Worm (Caenorhabditis elegans) whole organism, midembryonic: ENCODE results near the gene nlp-23.
A peak's percentile ranks its signal among the peaks of the same experiment; 100 is the strongest.

Source experiments
- T22C8.4 ChIP-seq: fragments of 200-800 bp; sonication (Bioruptor generic); IDR thresholded peaks from 2 replicates; pipeline ENCODE4 v1.3.6; 2022; ENCODE audit warnings: missing genetic modification characterization, missing compliant biosample characterization
- cog-1 ChIP-seq: sonication (generic microtip); optimal IDR thresholded peaks from 2 replicates; lab custom pipeline; 2016; ENCODE audit warnings: missing genetic modification characterization, missing compliant biosample characterization
- flt-1 ChIP-seq: fragments of 200-800 bp; sonication (Bioruptor generic); IDR thresholded peaks from 2 replicates; pipeline ENCODE4 v1.3.6; 2022; ENCODE audit warnings: missing genetic modification characterization, missing compliant biosample characterization
- klf-2 ChIP-seq: fragments of 200-800 bp; sonication (Bioruptor generic); conservative IDR thresholded peaks from 2 replicates; pipeline ENCODE4 v1.3.6; 2022; ENCODE audit warnings: missing genetic modification reagents, missing genetic modification characterization, missing compliant biosample characterization
- med-1 ChIP-seq: sonication (generic microtip); optimal IDR thresholded peaks from 2 replicates; lab custom pipeline; 2017; ENCODE audit warnings: missing genetic modification characterization, mild to moderate bottlenecking, missing compliant biosample characterization, antibody characterized with exemption, missing genetic modification reagents; ENCODE audit not compliant: insufficient read depth
- ref-1 ChIP-seq: fragments of 200-800 bp; sonication (Bioruptor generic); conservative IDR thresholded peaks from 2 replicates; pipeline ENCODE4 v1.3.6; 2022; ENCODE audit warnings: missing genetic modification reagents, missing genetic modification characterization, missing compliant biosample characterization
- tab-1 ChIP-seq: fragments of 200-800 bp; sonication (Bioruptor generic); IDR thresholded peaks from 2 replicates; pipeline ENCODE4 v1.3.6; 2022; ENCODE audit warnings: missing genetic modification characterization, missing compliant biosample characterization
- ztf-23 ChIP-seq: fragments of 200-800 bp; sonication (Bioruptor generic); IDR thresholded peaks from 2 replicates; pipeline ENCODE4 v1.3.6; 2022; ENCODE audit warnings: missing genetic modification reagents, missing genetic modification characterization, missing compliant biosample characterization
- ztf-29 ChIP-seq: fragments of 200-800 bp; sonication (Bioruptor generic); IDR thresholded peaks from 2 replicates; pipeline ENCODE4 v1.3.6; 2022; ENCODE audit warnings: missing genetic modification reagents, missing genetic modification characterization, missing compliant biosample characterization

Gene nlp-23

ce11 chrX:2369073-2369472, 26.3 kb upstream of the nlp-23 start:
- no peak for TF ChIP-seq ref-1 (GFP tag; lab: Robert Waterston, UW)
- no peak for TF ChIP-seq T22C8.4 (GFP tag; lab: Robert Waterston, UW)
- no peak for TF ChIP-seq cog-1 (tag; lab: Kevin White, UChicago)
- TF ChIP-seq tab-1 (GFP tag; lab: Robert Waterston, UW): no peak
- TF ChIP-seq ztf-29 (GFP tag; lab: Robert Waterston, UW): no peak
- TF ChIP-seq klf-2 (GFP tag; lab: Robert Waterston, UW): no peak

ce11 chrX:2368042-2368814, 25.5 kb upstream of the nlp-23 start:
- no peak for TF ChIP-seq klf-2 (GFP tag; lab: Robert Waterston, UW)
- TF ChIP-seq cog-1 (tag; lab: Kevin White, UChicago): peak; percentile 8
- TF ChIP-seq ref-1 (GFP tag; lab: Robert Waterston, UW): no peak
- TF ChIP-seq tab-1 (GFP tag; lab: Robert Waterston, UW): no peak
- TF ChIP-seq flt-1 (GFP tag; lab: Robert Waterston, UW): no peak
- no peak for TF ChIP-seq med-1 (GFP tag; lab: Kevin White, UChicago)
- TF ChIP-seq T22C8.4 (GFP tag; lab: Robert Waterston, UW): peak; percentile 17; the same call in 1 of the 2 replicates
- TF ChIP-seq ztf-23: no peak
- no peak for TF ChIP-seq ztf-29 (GFP tag; lab: Robert Waterston, UW)

- TF ChIP-seq ztf-29 (GFP tag; lab: Robert Waterston, UW): no peak
- no peak for TF ChIP-seq tab-1 (GFP tag; lab: Robert Waterston, UW)
- no peak for TF ChIP-seq ref-1 (GFP tag; lab: Robert Waterston, UW)
- no peak for TF ChIP-seq ztf-23
- TF ChIP-seq med-1 (GFP tag; lab: Kevin White, UChicago): no peak
- no peak for TF ChIP-seq flt-1 (GFP tag; lab: Robert Waterston, UW)
- no peak for TF ChIP-seq T22C8.4 (GFP tag; lab: Robert Waterston, UW)
- no peak for TF ChIP-seq cog-1 (tag; lab: Kevin White, UChicago)
- TF ChIP-seq klf-2 (GFP tag; lab: Robert Waterston, UW): no peak
These were observed 23.1 kb upstream of the nlp-23 start, which contains the start of gene T24D8.6 for ce11 chrX:2365890-2366289. Gene T24D8.6, minus strand, starts transcription at chrX:2365990.

- TF ChIP-seq T22C8.4 (GFP tag; lab: Robert Waterston, UW): no peak
These were observed 22.0 kb upstream of the nlp-23 start for ce11 chrX:2364703-2365299.

ce11 chrX:2362872-2363271, 20.1 kb upstream of the nlp-23 start:
- TF ChIP-seq tab-1 (GFP tag; lab: Robert Waterston, UW): no peak
- TF ChIP-seq flt-1 (GFP tag; lab: Robert Waterston, UW): 0 out of 2 replicates have a peak, but pooled peaks have one; percentile 15

- no peak for TF ChIP-seq T22C8.4 (GFP tag; lab: Robert Waterston, UW)
- no peak for TF ChIP-seq med-1 (GFP tag; lab: Kevin White, UChicago)
- no peak for TF ChIP-seq tab-1 (GFP tag; lab: Robert Waterston, UW)
- TF ChIP-seq cog-1 (tag; lab: Kevin White, UChicago): no peak
- no peak for TF ChIP-seq klf-2 (GFP tag; lab: Robert Waterston, UW)
- TF ChIP-seq ref-1 (GFP tag; lab: Robert Waterston, UW): no peak
- TF ChIP-seq flt-1 (GFP tag; lab: Robert Waterston, UW): no peak
- no peak for TF ChIP-seq ztf-23
- TF ChIP-seq ztf-29 (GFP tag; lab: Robert Waterston, UW): no peak
These were observed 17.0 kb upstream of the nlp-23 start, which contains the start of gene lgc-40 for ce11 chrX:2359797-2360196. Gene lgc-40, plus strand, starts transcription at chrX:2360097.

ce11 chrX:2352929-2353328, 10.2 kb upstream of the nlp-23 start:
- TF ChIP-seq tab-1 (GFP tag; lab: Robert Waterston, UW) (no peak), ztf-29 (GFP tag; lab: Robert Waterston, UW) (no peak), cog-1 (tag; lab: Kevin White, UChicago) (no peak), flt-1 (GFP tag; lab: Robert Waterston, UW) (no peak), klf-2 (GFP tag; lab: Robert Waterston, UW) (no peak), ztf-23 (no peak), ref-1 (GFP tag; lab: Robert Waterston, UW) (no peak), T22C8.4 (GFP tag; lab: Robert Waterston, UW) (no peak)

- TF ChIP-seq T22C8.4 (GFP tag; lab: Robert Waterston, UW) (no peak), cog-1 (tag; lab: Kevin White, UChicago) (no peak)
These were observed 5.2 kb upstream of the nlp-23 start for ce11 chrX:2347962-2348361.

ce11 chrX:2344666-2345065, 1.9 kb upstream of the nlp-23 start, which contains the start of gene nlp-2:
Gene nlp-2, minus strand, starts transcription at chrX:2344766.
- no peak for TF ChIP-seq ztf-23
- no peak for TF ChIP-seq cog-1 (tag; lab: Kevin White, UChicago)
- no peak for TF ChIP-seq med-1 (GFP tag; lab: Kevin White, UChicago)
- no peak for TF ChIP-seq flt-1 (GFP tag; lab: Robert Waterston, UW)
- TF ChIP-seq ref-1 (GFP tag; lab: Robert Waterston, UW): no peak

- no peak for TF ChIP-seq tab-1 (GFP tag; lab: Robert Waterston, UW)
These were observed 1.3 kb upstream of the nlp-23 start for ce11 chrX:2344104-2344503.
